Worm (Caenorhabditis elegans): ENCODE results near the gene spl-3.

- TF ChIP-seq nhr-41 (GFP tag; IDR thresholded peaks at IDR 0.05) (no peak), ZK546.5 (tag; optimal IDR thresholded peaks at IDR 0.05) (no peak), skn-1 (tag; optimal IDR thresholded peaks at IDR 0.05) (no peak), nhr-237 (tag; optimal IDR thresholded peaks at IDR 0.05) (no peak), tra-1 (GFP tag; IDR thresholded peaks at IDR 0.05) (no peak), unc-130 (GFP tag; optimal IDR thresholded peaks at IDR 0.05) (no peak), daf-12 (tag; optimal IDR thresholded peaks at IDR 0.05) (no peak)
Measured at ce11 chrIV:1211902-1212301, 19.0 kb downstream of the spl-3 start.
